Fruit fly (Drosophila melanogaster): Measurements from ENCODE around the gene RpL34a.
A peak's percentile ranks its signal among the peaks of the same experiment; 100 is the strongest.

dm6 chr3R:26017771-26018731 lies 41.0 kb downstream of the RpL34a start:
- TF ChIP-seq D1 (tag; optimal IDR thresholded peaks at IDR 0.05) (peak; percentile 96), CG34367 (tag; optimal IDR thresholded peaks at IDR 0.05) (peak; percentile 93), CG9948 (tag; optimal IDR thresholded peaks at IDR 0.05) (peak; percentile 98)

Data from whole organism, pupa.